Fruit fly (Drosophila melanogaster): ENCODE data around the gene Kat60.

dm6 chr3R:5266282-5266681 lies 34.3 kb upstream of the Kat60 start:
- no peak for TF ChIP-seq insv (optimal IDR thresholded peaks at IDR 0.05)
- no peak for TF ChIP-seq Sin3A (optimal IDR thresholded peaks at IDR 0.05)
- no peak for TF ChIP-seq ttk (optimal IDR thresholded peaks at IDR 0.05)

All from Kc167 (cell line).